Fruit fly (Drosophila melanogaster) whole organism, embryonic: ENCODE measurements around the gene CG12945.

Experiments
- CG10431 ChIP-seq: fragments of 200-800 bp; sonication (Bioruptor generic); optimal IDR thresholded peaks from 3 replicates; lab custom pipeline; 2018; ENCODE audit warnings: missing biosample characterization, mild to moderate bottlenecking, missing genetic modification characterization
- CG10565 ChIP-seq: fragments of 200-800 bp; sonication (Bioruptor generic); optimal IDR thresholded peaks from 3 replicates; lab custom pipeline; 2016; ENCODE audit warnings: missing biosample characterization, mild to moderate bottlenecking, missing genetic modification characterization
- CG13287 ChIP-seq: fragments of 200-800 bp; sonication (Bioruptor generic); IDR thresholded peaks from 2 replicates; pipeline ENCODE4 v1.3.6; 2022; ENCODE audit warnings: missing biosample characterization, missing genetic modification characterization; ENCODE audit not compliant: partially characterized antibody
- CG13775 ChIP-seq: fragments of 200-800 bp; sonication (Bioruptor generic); optimal IDR thresholded peaks from 3 replicates; lab custom pipeline; 2017; ENCODE audit warnings: missing biosample characterization, mild to moderate bottlenecking, missing genetic modification characterization
- CG16863 ChIP-seq: fragments of 200-800 bp; sonication (Bioruptor generic); optimal IDR thresholded peaks from 3 replicates; lab custom pipeline; 2016; ENCODE audit warnings: missing biosample characterization, missing genetic modification characterization
- CG2199 ChIP-seq: fragments of 200-800 bp; sonication (Bioruptor generic); IDR thresholded peaks from 3 replicates; pipeline ENCODE4 v1.3.6; 2022; ENCODE audit warnings: missing biosample characterization, missing genetic modification characterization
- CG31441 ChIP-seq: fragments of 200-800 bp; sonication (Bioruptor generic); IDR thresholded peaks from 2 replicates; pipeline ENCODE4 v1.3.6; 2022; ENCODE audit warnings: missing biosample characterization, missing genetic modification characterization
- CG3163 ChIP-seq: fragments of 200-800 bp; sonication (Bioruptor generic); optimal IDR thresholded peaks from 3 replicates; lab custom pipeline; 2016; ENCODE audit warnings: missing biosample characterization, missing genetic modification characterization
- CG34422 ChIP-seq: fragments of 200-800 bp; sonication (Bioruptor generic); IDR thresholded peaks from 3 replicates; pipeline ENCODE4 v1.3.6; 2022; ENCODE audit warnings: missing biosample characterization, missing genetic modification characterization
- CG4730 ChIP-seq: fragments of 200-800 bp; sonication (Bioruptor generic); IDR thresholded peaks from 2 replicates; pipeline ENCODE4 v1.3.6; 2022; ENCODE audit warnings: missing biosample characterization, missing genetic modification characterization
- CG6175 ChIP-seq: fragments of 200-800 bp; sonication (Bioruptor generic); IDR thresholded peaks from 3 replicates; pipeline ENCODE4 v1.3.6; 2022; ENCODE audit warnings: missing biosample characterization, missing genetic modification characterization
- CG6813 ChIP-seq: fragments of 200-800 bp; sonication (Bioruptor generic); optimal IDR thresholded peaks from 2 replicates; lab custom pipeline; 2017; ENCODE audit warnings: missing biosample characterization, missing genetic modification characterization, mild to moderate bottlenecking, moderate library complexity, missing genetic modification reagents
- CG7556 ChIP-seq: fragments of 200-800 bp; sonication (Bioruptor generic); optimal IDR thresholded peaks from 2 replicates; lab custom pipeline; 2017; ENCODE audit warnings: missing biosample characterization, mild to moderate bottlenecking, missing genetic modification characterization
- CG7839 ChIP-seq: fragments of 200-800 bp; sonication (Bioruptor generic); optimal IDR thresholded peaks from 3 replicates; lab custom pipeline; 2018; ENCODE audit warnings: missing biosample characterization, mild to moderate bottlenecking, missing genetic modification characterization, moderate library complexity
- CG8388 ChIP-seq: fragments of 200-800 bp; sonication (Bioruptor generic); optimal IDR thresholded peaks from 2 replicates; lab custom pipeline; 2019; ENCODE audit warnings: missing biosample characterization, mild to moderate bottlenecking, missing genetic modification characterization, moderate library complexity
- CG9932 ChIP-seq: fragments of 200-800 bp; sonication (Bioruptor generic); IDR thresholded peaks from 2 replicates; pipeline ENCODE4 v1.3.6; 2022; ENCODE audit warnings: missing biosample characterization, missing genetic modification characterization
- D19A ChIP-seq: fragments of 200-800 bp; optimal IDR thresholded peaks from 3 replicates; lab custom pipeline; 2019; ENCODE audit warnings: missing biosample characterization, mild to moderate bottlenecking, missing genetic modification characterization, moderate library complexity
- D19B ChIP-seq: fragments of 200-800 bp; sonication (Bioruptor generic); optimal IDR thresholded peaks from 2 replicates; lab custom pipeline; 2017; ENCODE audit warnings: missing biosample characterization, mild to moderate bottlenecking, missing genetic modification characterization
- Dbx ChIP-seq: fragments of 200-800 bp; sonication (Bioruptor generic); IDR thresholded peaks from 3 replicates; pipeline ENCODE4 v1.3.6; 2022; ENCODE audit warnings: missing biosample characterization, missing genetic modification characterization
- Drgx ChIP-seq: fragments of 200-800 bp; sonication (Bioruptor generic); IDR thresholded peaks from 2 replicates; pipeline ENCODE4 v1.3.6; 2022; ENCODE audit warnings: missing biosample characterization, missing genetic modification characterization
- Fer1 ChIP-seq: fragments of 200-800 bp; sonication (Bioruptor generic); optimal IDR thresholded peaks from 2 replicates; lab custom pipeline; 2017; ENCODE audit warnings: missing biosample characterization, mild to moderate bottlenecking, missing genetic modification characterization
- H15 ChIP-seq: fragments of 200-800 bp; sonication (Bioruptor generic); IDR thresholded peaks from 3 replicates; pipeline ENCODE4 v1.3.6; 2022; ENCODE audit warnings: missing biosample characterization, missing genetic modification characterization
- HLH3B ChIP-seq: fragments of 200-800 bp; sonication (Bioruptor generic); IDR thresholded peaks from 2 replicates; pipeline ENCODE4 v1.3.6; 2022; ENCODE audit warnings: missing biosample characterization, missing genetic modification characterization
- Hr51 ChIP-seq, 2 experiments: fragments of 200-800 bp; sonication (Bioruptor generic); optimal IDR thresholded peaks; 2 replicates in 1 of 2; 3 replicates in 1 of 2; lab custom pipeline; 2016 to 2018; ENCODE audit warnings: missing biosample characterization in 2 of 2, missing genetic modification characterization in 2 of 2, mild to moderate bottlenecking in 1 of 2, moderate library complexity in 1 of 2
- Hr78 ChIP-seq, 2 experiments: fragments of 200-800 bp in 1 of 2; fragments of >200 bp in 1 of 2; sonication (Bioruptor generic) in 1 of 2; optimal IDR thresholded peaks; 2 replicates each; lab custom pipeline; 2017 to 2019; ENCODE audit warnings: missing biosample characterization in 2 of 2, missing genetic modification characterization in 2 of 2, mild to moderate bottlenecking in 1 of 2, moderate library complexity in 1 of 2
- MTF-1 ChIP-seq: fragments of 200-800 bp; sonication (Bioruptor generic); optimal IDR thresholded peaks from 2 replicates; lab custom pipeline; 2018; ENCODE audit warnings: missing biosample characterization, mild to moderate bottlenecking, missing genetic modification characterization, borderline replicate concordance
- Med ChIP-seq: fragments of 200-800 bp; sonication (Bioruptor generic); peaks from one replicate; lab custom pipeline; 2016; ENCODE audit warnings: missing biosample characterization, missing genetic modification characterization, mild to moderate bottlenecking, inconsistent platforms, moderate library complexity
- PHDP ChIP-seq: fragments of 200-800 bp; sonication (Bioruptor generic); optimal IDR thresholded peaks from 3 replicates; lab custom pipeline; 2018; ENCODE audit warnings: missing biosample characterization, mild to moderate bottlenecking, missing genetic modification characterization, moderate library complexity
- Scr ChIP-seq: fragments of 200-800 bp; sonication (Bioruptor generic); IDR thresholded peaks from 2 replicates; pipeline ENCODE4 v1.3.6; 2022; ENCODE audit warnings: missing biosample characterization, missing genetic modification characterization; ENCODE audit not compliant: partially characterized antibody
- Sox102F ChIP-seq: fragments of 200-800 bp; sonication (Bioruptor generic); optimal IDR thresholded peaks from 2 replicates; lab custom pipeline; 2018; ENCODE audit warnings: missing biosample characterization, mild to moderate bottlenecking, missing genetic modification characterization, moderate library complexity
- bigmax ChIP-seq: fragments of 200-800 bp; sonication (Bioruptor generic); optimal IDR thresholded peaks from 2 replicates; lab custom pipeline; 2018; ENCODE audit warnings: missing biosample characterization, mild to moderate bottlenecking, missing genetic modification characterization
- bsh ChIP-seq, 2 experiments: fragments of 200-800 bp; sonication (Bioruptor generic); optimal IDR thresholded peaks; 2 replicates each; lab custom pipeline; 2017 to 2018; ENCODE audit warnings: mild to moderate bottlenecking in 2 of 2, missing biosample characterization in 2 of 2, missing genetic modification characterization in 2 of 2, moderate library complexity in 1 of 2
- chm ChIP-seq: fragments of 200-800 bp; sonication (Bioruptor generic); IDR thresholded peaks from 2 replicates; pipeline ENCODE4 v1.3.6; 2022; ENCODE audit warnings: missing biosample characterization, missing genetic modification characterization
- disco-r ChIP-seq: fragments of 200-800 bp; sonication (Bioruptor generic); optimal IDR thresholded peaks from 2 replicates; lab custom pipeline; 2016; ENCODE audit warnings: missing biosample characterization, missing genetic modification characterization
- dmrt99B ChIP-seq: fragments of 200-800 bp; sonication (Bioruptor generic); optimal IDR thresholded peaks from 2 replicates; lab custom pipeline; 2018; ENCODE audit warnings: missing biosample characterization, mild to moderate bottlenecking, missing genetic modification characterization, moderate library complexity
- dysf ChIP-seq: fragments of 200-800 bp; sonication (Bioruptor generic); IDR thresholded peaks from 3 replicates; pipeline ENCODE4 v1.3.6; 2022; ENCODE audit warnings: missing biosample characterization, missing genetic modification characterization
- grau ChIP-seq: fragments of 200-800 bp; optimal IDR thresholded peaks from 3 replicates; lab custom pipeline; 2019; ENCODE audit warnings: missing biosample characterization, mild to moderate bottlenecking, missing genetic modification characterization, moderate library complexity
- gsb-n ChIP-seq: fragments of 200-800 bp; sonication (Bioruptor generic); optimal IDR thresholded peaks from 3 replicates; lab custom pipeline; 2018; ENCODE audit warnings: missing biosample characterization, mild to moderate bottlenecking, missing genetic modification characterization
- gt ChIP-seq: fragments of 200-800 bp; sonication (Bioruptor generic); IDR thresholded peaks from 2 replicates; pipeline ENCODE4 v1.3.6; 2022; ENCODE audit warnings: missing biosample characterization, missing genetic modification characterization
- jumu ChIP-seq: fragments of 200-800 bp; sonication (Bioruptor generic); optimal IDR thresholded peaks from 3 replicates; lab custom pipeline; 2016; ENCODE audit warnings: missing biosample characterization, missing genetic modification characterization
- kah ChIP-seq: fragments of 200-800 bp; sonication (Bioruptor generic); optimal IDR thresholded peaks from 2 replicates; lab custom pipeline; 2018; ENCODE audit warnings: missing biosample characterization, mild to moderate bottlenecking, missing genetic modification characterization
- mirr ChIP-seq: fragments of 200-800 bp; sonication (Bioruptor generic); optimal IDR thresholded peaks from 3 replicates; lab custom pipeline; 2018; ENCODE audit warnings: missing biosample characterization, mild to moderate bottlenecking, missing genetic modification characterization
- sens ChIP-seq: fragments of 200-800 bp; sonication (Bioruptor generic); peaks from one replicate; lab custom pipeline; 2016; ENCODE audit warnings: missing biosample characterization, missing genetic modification characterization
- so ChIP-seq: fragments of 200-800 bp; sonication (Bioruptor generic); IDR thresholded peaks from 3 replicates; pipeline ENCODE4 v1.3.6; 2022; ENCODE audit warnings: missing biosample characterization, missing genetic modification characterization
- stwl ChIP-seq: fragments of 200-800 bp; sonication (Bioruptor generic); optimal IDR thresholded peaks from 3 replicates; lab custom pipeline; 2018; ENCODE audit warnings: missing biosample characterization, mild to moderate bottlenecking, missing genetic modification characterization, moderate library complexity

CG12945 gene

DNA sequence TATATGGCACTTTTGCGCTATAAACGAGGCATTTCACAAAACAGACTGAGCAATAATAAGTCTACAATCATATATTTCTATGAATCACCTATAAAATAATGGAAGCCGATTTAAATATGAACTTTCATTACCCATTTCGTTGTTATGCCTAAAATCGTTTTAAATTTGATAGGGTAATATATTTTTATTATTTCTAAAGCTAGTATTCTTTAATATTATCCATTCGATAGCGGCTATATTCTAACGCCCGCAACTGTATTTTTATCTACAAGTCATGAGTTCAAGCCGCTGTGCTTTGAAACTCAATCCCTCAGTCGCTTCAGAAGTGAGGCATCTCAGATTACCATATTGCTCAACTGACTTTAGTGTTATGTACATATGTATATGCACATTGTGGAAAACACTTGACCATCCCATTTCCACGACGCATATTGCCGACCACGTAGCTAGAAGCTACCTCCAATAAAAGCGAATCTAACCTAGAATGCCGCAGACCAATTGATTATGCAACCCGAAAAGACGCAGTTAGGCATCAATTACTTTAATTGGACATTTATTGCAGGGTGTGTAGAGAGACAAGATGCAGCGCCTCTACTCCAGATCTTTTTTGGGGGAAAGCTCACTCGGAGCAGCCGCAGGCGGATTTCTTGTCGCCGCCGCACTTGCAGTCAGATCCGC lies 7.6 kb downstream of the CG12945 start (continued):
- TF ChIP-seq CG13775 (GFP tag; lab: Kevin White, UChicago) (no peak), D19A (tag; lab: Kevin White, UChicago) (peak; percentile 1), gt (no peak), mirr (no peak), Hr51 (GFP tag; optimal IDR thresholded peaks at IDR 0.05; lab: Kevin White, UChicago) (peak in 1 of 2 experiments; percentile 36), bigmax (GFP tag; lab: Kevin White, UChicago) (peak; percentile 66), PHDP (tag; lab: Kevin White, UChicago) (peak; percentile 26), CG31441 (peak; percentile 39; the same call in 1 of the 2 replicates), Sox102F (GFP tag; lab: Kevin White, UChicago) (peak; percentile 25), CG6813 (GFP tag; lab: Kevin White, UChicago) (no peak), D19B (GFP tag; lab: Kevin White, UChicago) (no peak), Fer1 (GFP tag; lab: Kevin White, UChicago) (peak; percentile 2), CG7556 (GFP tag; lab: Kevin White, UChicago) (peak; percentile 45), MTF-1 (peak; percentile 49), CG10431 (GFP tag; lab: Kevin White, UChicago) (no peak), sens (GFP tag; lab: Kevin White, UChicago) (peak; percentile 25), bsh (GFP tag; optimal IDR thresholded peaks at IDR 0.05; lab: Kevin White, UChicago) (peak in 1 of 2 experiments; percentile 33), CG10565 (GFP tag; lab: Kevin White, UChicago) (no peak), Hr78 (GFP tag; optimal IDR thresholded peaks at IDR 0.05; lab: Kevin White, UChicago) (peak in 1 of 2 experiments; percentile 52), HLH3B (GFP tag; lab: Robert Waterston, UW) (no peak), CG2199 (GFP tag; lab: Robert Waterston, UW) (no peak), dysf (GFP tag; lab: Robert Waterston, UW) (no peak), gsb-n (tag; lab: Kevin White, UChicago) (peak; percentile 14), kah (GFP tag; lab: Kevin White, UChicago) (no peak), dmrt99B (peak; percentile 34), CG16863 (no peak), CG8388 (GFP tag; lab: Kevin White, UChicago) (peak; percentile 50), disco-r (GFP tag; lab: Kevin White, UChicago) (no peak), CG7839 (peak; percentile 41), stwl (tag; lab: Kevin White, UChicago) (no peak), so (GFP tag; lab: Robert Waterston, UW) (0 out of 3 replicates have a peak, but pooled peaks have one; percentile 25)

DNA sequence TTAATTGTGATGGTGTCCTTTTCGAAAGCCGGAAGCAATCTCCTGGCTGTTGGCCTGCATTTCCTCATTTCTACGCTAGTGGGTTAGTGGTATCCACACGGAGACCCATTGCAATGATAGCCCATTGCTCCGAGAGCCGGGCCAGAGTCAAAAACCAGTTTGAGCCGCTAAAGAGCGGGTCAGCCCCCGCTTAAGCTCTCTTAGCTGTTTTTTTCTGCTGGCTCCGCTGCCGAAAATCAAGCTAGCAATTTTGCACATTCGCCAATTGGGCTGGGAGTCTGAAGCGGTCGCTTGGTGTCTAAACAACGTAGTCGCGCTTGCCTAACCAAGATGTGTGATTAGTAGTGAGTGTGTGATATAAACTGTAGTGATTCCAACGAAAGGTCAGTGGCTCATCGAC lies 11.3 kb downstream of the CG12945 start, which contains the start of gene CG12947:
TSS of gene CG12947 (plus strand) at position 301 of the 400 bp plus-strand sequence.
- TF ChIP-seq grau (tag; lab: Kevin White, UChicago), result no peak
- TF ChIP-seq chm, result 0 out of 2 replicates have a peak, but pooled peaks have one; percentile 12
- 0 out of 2 replicates have a peak, but pooled peaks have one; percentile 21 for TF ChIP-seq Drgx (GFP tag; lab: Robert Waterston, UW)
- TF ChIP-seq CG13287, result no peak
- 0 out of 3 replicates have a peak, but pooled peaks have one; percentile 45 for TF ChIP-seq CG6175 (GFP tag; lab: Robert Waterston, UW)
- no peak for TF ChIP-seq jumu
- TF ChIP-seq Dbx, result 0 out of 3 replicates have a peak, but pooled peaks have one; percentile 14
- peak; percentile 11; the same call in 1 of the 2 replicates for TF ChIP-seq Scr (GFP tag; lab: Robert Waterston, UW)
- no peak for TF ChIP-seq H15
- TF ChIP-seq CG9932 (GFP tag; lab: Robert Waterston, UW), result 0 out of 2 replicates have a peak, but pooled peaks have one; percentile 11
- TF ChIP-seq CG3163, result peak; percentile 26
- TF ChIP-seq CG4730 (GFP tag; lab: Robert Waterston, UW), result no peak
- TF ChIP-seq Med (GFP tag; lab: Kevin White, UChicago), result peak; percentile 51
- 0 out of 3 replicates have a peak, but pooled peaks have one; percentile 16 for TF ChIP-seq CG34422 (GFP tag; lab: Robert Waterston, UW)
